Fruit fly (Drosophila melanogaster) whole organism, prepupa: ENCODE results near the gene Blm.
A peak's percentile ranks its signal among the peaks of the same experiment; 100 is the strongest.

ENCODE experiments used
- CG31627 ChIP-seq: fragments of 200-800 bp; sonication (Bioruptor generic); optimal IDR thresholded peaks from 3 replicates; lab custom pipeline; 2016; ENCODE audit warnings: missing biosample characterization, missing genetic modification characterization
- CG34406 ChIP-seq: fragments of 200-800 bp; sonication (Bioruptor generic); optimal IDR thresholded peaks from 3 replicates; lab custom pipeline; 2016; ENCODE audit warnings: missing biosample characterization, missing genetic modification characterization
- Ets96B ChIP-seq: fragments of 200-800 bp; optimal IDR thresholded peaks from 2 replicates; lab custom pipeline; 2019; ENCODE audit warnings: missing biosample characterization, mild to moderate bottlenecking, missing genetic modification characterization, moderate library complexity
- Lpt ChIP-seq: fragments of 200-800 bp; sonication (Bioruptor generic); optimal IDR thresholded peaks from 3 replicates; lab custom pipeline; 2016; ENCODE audit warnings: missing biosample characterization, missing genetic modification characterization
- OdsH ChIP-seq: fragments of 200-800 bp; sonication (Bioruptor generic); optimal IDR thresholded peaks from 3 replicates; lab custom pipeline; 2016; ENCODE audit warnings: missing biosample characterization, missing genetic modification characterization
- lz ChIP-seq: fragments of 200-800 bp; sonication (Bioruptor generic); optimal IDR thresholded peaks from 3 replicates; lab custom pipeline; 2016; ENCODE audit warnings: missing biosample characterization, missing genetic modification characterization
- spab ChIP-seq: fragments of 200-800 bp; sonication (Bioruptor generic); optimal IDR thresholded peaks from 2 replicates; lab custom pipeline; 2017; ENCODE audit warnings: missing biosample characterization, mild to moderate bottlenecking, missing genetic modification characterization, missing genetic modification reagents
- vri ChIP-seq: fragments of 200-800 bp; sonication (Bioruptor generic); optimal IDR thresholded peaks from 3 replicates; lab custom pipeline; 2016; ENCODE audit warnings: missing biosample characterization, mild to moderate bottlenecking, missing genetic modification characterization

- peak; percentile 48 for TF ChIP-seq CG31627 (GFP tag; lab: Kevin White, UChicago)
- TF ChIP-seq CG34406, result peak; percentile 25
- peak; percentile 6 for TF ChIP-seq OdsH
- no peak for TF ChIP-seq Ets96B (tag; lab: Kevin White, UChicago)
- TF ChIP-seq vri (GFP tag; lab: Kevin White, UChicago), result peak; percentile 18
- TF ChIP-seq lz (GFP tag; lab: Kevin White, UChicago), result peak; percentile 55
- no peak for TF ChIP-seq Lpt
- TF ChIP-seq spab (GFP tag; lab: Kevin White, UChicago), result no peak
Observed at dm6 chr3R:11758507-11759184, 17.1 kb upstream of the Blm start.
